Worm (Caenorhabditis elegans) whole organism, L1 larva: ENCODE data around the gene col-79.
A peak's percentile ranks its signal among the peaks of the same experiment; 100 is the strongest.

Experiments used
- C16A3.4 ChIP-seq: fragments of 150-350 bp; optimal IDR thresholded peaks from 2 replicates; lab custom pipeline; 2014; ENCODE audit warnings: missing biosample characterization, missing genetic modification characterization
- F16B12.6 ChIP-seq: fragments of 150-350 bp; optimal IDR thresholded peaks from 2 replicates; lab custom pipeline; 2014; ENCODE audit warnings: missing biosample characterization, missing genetic modification characterization
- Y116A8C.19 ChIP-seq: sonication (generic microtip); optimal IDR thresholded peaks from 2 replicates; lab custom pipeline; 2016; ENCODE audit warnings: missing compliant biosample characterization, missing genetic modification characterization, borderline replicate concordance
- aha-1 ChIP-seq: fragments of 150-350 bp; optimal IDR thresholded peaks from 2 replicates; lab custom pipeline; 2014; ENCODE audit warnings: missing biosample characterization, missing genetic modification characterization
- aly-2 ChIP-seq: fragments of 150-350 bp; optimal IDR thresholded peaks from 2 replicates; lab custom pipeline; 2014; ENCODE audit warnings: missing biosample characterization, missing genetic modification characterization
- ceh-82 ChIP-seq, 3 experiments: fragments of 150-350 bp in 1 of 3; sonication (generic microtip) in 2 of 3; optimal IDR thresholded peaks; 2 replicates each; lab custom pipeline; 2014 to 2017; ENCODE audit warnings: missing biosample characterization in 3 of 3, missing genetic modification characterization in 3 of 3
- ceh-90 ChIP-seq: sonication (generic microtip); optimal IDR thresholded peaks from 2 replicates; lab custom pipeline; 2016; ENCODE audit warnings: missing genetic modification characterization, missing compliant biosample characterization
- ces-1 ChIP-seq: fragments of 150-350 bp; optimal IDR thresholded peaks from 2 replicates; lab custom pipeline; 2014; ENCODE audit warnings: missing biosample characterization, missing genetic modification reagents, missing genetic modification characterization
- dpl-1 ChIP-seq, 3 experiments: fragments of 150-350 bp in 2 of 3; sonication (generic microtip) in 1 of 3; optimal IDR thresholded peaks; 2 replicates each; lab custom pipeline; 2014 to 2017; ENCODE audit warnings: missing biosample characterization in 3 of 3, missing genetic modification characterization in 3 of 3, missing genetic modification reagents in 3 of 3
- efl-1 ChIP-seq, 4 experiments: fragments of 150-350 bp; optimal IDR thresholded peaks in 3 of 4; peaks in 1 of 4; 1 replicate in 1 of 4; 2 replicates in 3 of 4; lab custom pipeline; 2014; ENCODE audit warnings: missing biosample characterization in 2 of 4, missing genetic modification characterization in 2 of 4, missing genetic modification reagents in 2 of 4
- efl-3 ChIP-seq: fragments of 200-800 bp; sonication (Bioruptor generic); optimal IDR thresholded peaks from 2 replicates; lab custom pipeline; 2018; ENCODE audit warnings: mild to moderate bottlenecking, missing genetic modification characterization, missing compliant biosample characterization
- egl-13 ChIP-seq: sonication (generic microtip); optimal IDR thresholded peaks from 2 replicates; lab custom pipeline; 2016; ENCODE audit warnings: missing genotype, missing genetic modification reagents, missing genetic modification characterization, missing compliant biosample characterization
- egl-27 ChIP-seq, 2 experiments: fragments of 150-350 bp in 1 of 2; sonication (generic microtip); optimal IDR thresholded peaks; 3 replicates each; lab custom pipeline; 2017 to 2018; ENCODE audit warnings: missing biosample characterization in 2 of 2, missing genetic modification characterization in 2 of 2, missing genetic modification reagents in 2 of 2
- elt-2 ChIP-seq: sonication (generic microtip); optimal IDR thresholded peaks from 2 replicates; lab custom pipeline; 2016; ENCODE audit warnings: missing genetic modification characterization, mild to moderate bottlenecking, inconsistent platforms, missing compliant biosample characterization, missing genetic modification reagents
- fkh-4 ChIP-seq: sonication (generic microtip); optimal IDR thresholded peaks from 2 replicates; lab custom pipeline; 2016; ENCODE audit warnings: missing compliant biosample characterization, missing genetic modification characterization, borderline replicate concordance
- fkh-8 ChIP-seq: sonication (generic microtip); optimal IDR thresholded peaks from 2 replicates; lab custom pipeline; 2016; ENCODE audit warnings: mild to moderate bottlenecking, missing genetic modification characterization, missing compliant biosample characterization
- grh-1 ChIP-seq: fragments of 200-800 bp; sonication (Bioruptor generic); IDR thresholded peaks from 2 replicates; pipeline ENCODE4 v1.3.6; 2022; ENCODE audit warnings: missing genetic modification reagents, missing genetic modification characterization, missing compliant biosample characterization
- hlh-17 ChIP-seq: fragments of 200-800 bp; sonication (Bioruptor generic); optimal IDR thresholded peaks from 2 replicates; lab custom pipeline; 2018; ENCODE audit warnings: missing genetic modification characterization, mild to moderate bottlenecking, missing compliant biosample characterization, moderate library complexity, borderline replicate concordance
- hpl-2 ChIP-seq: fragments of 150-350 bp; optimal IDR thresholded peaks from 2 replicates; lab custom pipeline; 2014; ENCODE audit warnings: missing biosample characterization, missing genetic modification reagents, missing genetic modification characterization
- jun-1 ChIP-seq: fragments of 150-350 bp; optimal IDR thresholded peaks from 2 replicates; lab custom pipeline; 2014; ENCODE audit warnings: missing biosample characterization, missing genetic modification reagents, missing genetic modification characterization
- lin-14 ChIP-seq: fragments of 200-800 bp; sonication (Bioruptor generic); optimal IDR thresholded peaks from 2 replicates; lab custom pipeline; 2018; ENCODE audit warnings: mild to moderate bottlenecking, missing genetic modification characterization, moderate library complexity, missing compliant biosample characterization
- lin-35 ChIP-seq, 2 experiments: fragments of 150-350 bp; optimal IDR thresholded peaks; 2 replicates each; lab custom pipeline; 2014; ENCODE audit warnings: missing biosample characterization in 2 of 2, missing genetic modification characterization in 2 of 2, missing genetic modification reagents in 2 of 2
- lsy-2 ChIP-seq, 2 experiments: fragments of 150-350 bp; optimal IDR thresholded peaks; 2 replicates each; lab custom pipeline; 2014; ENCODE audit warnings: missing biosample characterization in 2 of 2, missing genetic modification characterization in 2 of 2
- mdl-1 ChIP-seq, 2 experiments: fragments of 150-350 bp; optimal IDR thresholded peaks; 2 replicates each; lab custom pipeline; 2014 to 2017; ENCODE audit warnings: missing biosample characterization in 2 of 2, missing genetic modification characterization in 2 of 2, inconsistent platforms in 1 of 2
- nhr-11 ChIP-seq: fragments of 150-350 bp; optimal IDR thresholded peaks from 2 replicates; lab custom pipeline; 2014; ENCODE audit warnings: missing biosample characterization, missing genetic modification characterization
- nhr-12 ChIP-seq: sonication (generic microtip); optimal IDR thresholded peaks from 2 replicates; lab custom pipeline; 2017; ENCODE audit warnings: missing biosample characterization, missing genetic modification characterization
- nhr-19 ChIP-seq: fragments of 200-800 bp; sonication (Bioruptor generic); conservative IDR thresholded peaks from 2 replicates; pipeline ENCODE4 v1.3.6; 2022; ENCODE audit warnings: missing genetic modification characterization, missing compliant biosample characterization
- nhr-20 ChIP-seq: sonication (generic microtip); optimal IDR thresholded peaks from 2 replicates; lab custom pipeline; 2016; ENCODE audit warnings: mild to moderate bottlenecking, missing genetic modification characterization, missing compliant biosample characterization
- nhr-71 ChIP-seq: sonication (generic microtip); optimal IDR thresholded peaks from 2 replicates; lab custom pipeline; 2016; ENCODE audit warnings: mild to moderate bottlenecking, missing genetic modification characterization, moderate library complexity, missing compliant biosample characterization
- nhr-77 ChIP-seq: fragments of 150-350 bp; optimal IDR thresholded peaks from 2 replicates; lab custom pipeline; 2014; ENCODE audit warnings: missing biosample characterization, missing genetic modification characterization
- nhr-85 ChIP-seq: sonication (generic microtip); peaks from one replicate; lab custom pipeline; 2016; ENCODE audit warnings: missing genetic modification characterization, inconsistent platforms, missing compliant biosample characterization
- pqm-1 ChIP-seq: sonication (generic microtip); optimal IDR thresholded peaks from 3 replicates; lab custom pipeline; 2017; ENCODE audit warnings: missing biosample characterization, missing genetic modification characterization
- skn-1 ChIP-seq: fragments of 150-350 bp; optimal IDR thresholded peaks from 2 replicates; lab custom pipeline; 2014; ENCODE audit warnings: missing biosample characterization, missing genetic modification characterization
- snu-23 ChIP-seq: sonication (generic microtip); optimal IDR thresholded peaks from 2 replicates; lab custom pipeline; 2016; ENCODE audit warnings: missing genetic modification characterization, missing compliant biosample characterization
- sup-37 ChIP-seq: fragments of 200-800 bp; sonication (Bioruptor generic); optimal IDR thresholded peaks from 2 replicates; lab custom pipeline; 2018; ENCODE audit warnings: mild to moderate bottlenecking, missing genetic modification characterization, missing compliant biosample characterization
- unc-86 ChIP-seq: sonication (generic microtip); optimal IDR thresholded peaks from 2 replicates; lab custom pipeline; 2016; ENCODE audit warnings: missing genetic modification characterization, missing compliant biosample characterization
- zag-1 ChIP-seq: fragments of 150-350 bp; optimal IDR thresholded peaks from 2 replicates; lab custom pipeline; 2014; ENCODE audit warnings: missing biosample characterization, missing genetic modification characterization

col-79 gene

DNA sequence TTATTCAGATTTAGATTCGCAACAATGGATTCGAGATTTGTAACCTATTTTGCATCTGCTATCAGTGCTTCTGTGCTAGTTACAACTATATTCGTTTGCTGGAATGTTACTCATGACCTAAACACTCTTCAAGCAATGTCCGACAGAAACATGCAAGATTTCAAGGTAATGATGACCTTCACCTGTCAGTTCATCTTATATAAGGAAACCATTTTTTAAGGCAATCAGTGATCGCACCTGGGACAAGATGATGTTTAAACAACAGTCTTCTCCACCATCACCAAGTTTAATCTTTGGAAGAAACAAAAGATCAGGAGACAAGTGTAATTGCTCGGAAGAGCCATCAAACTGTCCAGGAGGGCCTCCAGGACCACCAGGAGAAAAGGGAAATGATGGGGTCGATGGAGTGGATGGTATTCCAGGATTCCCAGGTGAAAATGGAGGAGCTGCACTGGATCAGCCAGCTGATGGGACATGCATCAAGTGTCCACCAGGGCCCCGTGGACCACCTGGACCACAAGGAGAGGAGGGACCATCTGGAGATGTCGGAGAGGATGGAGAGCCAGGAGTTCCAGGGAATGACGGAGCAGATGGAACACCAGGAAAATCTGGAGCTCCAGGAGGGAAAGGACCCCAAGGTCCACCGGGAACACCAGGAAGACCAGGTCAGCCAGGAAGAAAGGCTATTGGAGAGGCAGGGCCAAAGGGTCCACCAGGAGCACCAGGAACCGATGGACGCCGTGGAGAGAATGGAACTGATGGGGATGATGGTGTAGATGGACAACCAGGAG is at the start of gene col-79:
Gene col-79, plus strand, starts transcription at position 20 of the 791 bp plus-strand sequence.
- TF ChIP-seq fkh-8 (tag; lab: Kevin White, UChicago) (no peak), jun-1 (tag; lab: Kevin White, UChicago) (no peak), C16A3.4 (no peak), ces-1 (GFP tag; lab: Kevin White, UChicago) (no peak), ceh-82 (tag; optimal IDR thresholded peaks at IDR 0.05; lab: Kevin White, UChicago) (no peak), nhr-20 (tag; lab: Kevin White, UChicago) (peak; percentile 37), lin-14 (GFP tag; lab: Kevin White, UChicago) (peak; percentile 26), aha-1 (tag; lab: Kevin White, UChicago) (no peak), nhr-85 (tag; lab: Kevin White, UChicago) (peak; percentile 76)
- TF ChIP-seq, all 84 proteins: peak for 3

DNA sequence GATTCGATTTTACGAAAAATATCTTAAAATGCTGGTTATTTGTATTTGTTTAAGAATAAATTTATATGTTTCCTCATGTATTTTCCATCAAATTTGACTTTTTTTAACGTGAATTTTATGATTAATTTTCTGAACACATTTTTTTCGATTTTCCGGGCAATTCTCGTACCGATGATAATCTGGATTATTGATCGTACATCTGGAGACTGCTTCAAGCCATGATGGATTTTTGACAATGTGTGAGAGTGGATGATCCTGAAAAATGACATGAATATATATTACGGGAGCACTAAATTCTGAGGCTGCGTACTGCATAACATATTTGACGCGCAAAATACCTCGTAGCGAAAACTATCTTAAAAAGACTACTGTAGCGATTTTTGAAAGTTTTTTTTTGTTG is 49.0 kb upstream of the col-79 start:
- TF ChIP-seq dpl-1 (GFP tag; optimal IDR thresholded peaks at IDR 0.05; lab: Kevin White, UChicago) = no peak
- TF ChIP-seq nhr-77 (tag; lab: Kevin White, UChicago) = no peak
- TF ChIP-seq nhr-71 (tag; lab: Kevin White, UChicago) = no peak
- TF ChIP-seq, all 84 proteins: peak for 0

DNA sequence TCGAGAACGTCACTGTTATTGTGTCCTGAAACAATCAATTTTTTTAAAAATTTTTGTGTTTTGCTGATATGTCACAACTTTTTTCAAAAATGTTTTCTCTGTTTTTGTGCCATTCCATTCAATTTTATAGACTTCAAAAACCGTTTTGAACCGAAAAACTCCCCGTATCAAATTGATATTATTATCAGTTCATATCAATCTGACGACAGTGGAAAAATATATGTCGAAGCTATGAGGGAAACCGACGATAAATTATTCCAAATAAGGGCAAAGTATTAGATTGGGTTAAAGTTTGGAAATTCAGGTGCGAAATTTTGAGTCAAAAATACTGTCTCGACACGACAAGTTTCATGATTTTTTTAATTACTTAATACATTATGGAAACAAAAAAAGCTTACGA is 47.0 kb upstream of the col-79 start:
- TF ChIP-seq hlh-17 (GFP tag; lab: Kevin White, UChicago) = no peak
- no peak for TF ChIP-seq lin-35 (GFP tag; optimal IDR thresholded peaks at IDR 0.05; lab: Kevin White, UChicago)
- TF ChIP-seq snu-23 (GFP tag; lab: Kevin White, UChicago) = no peak
- no peak for TF ChIP-seq nhr-12 (tag; lab: Kevin White, UChicago)
- peak; percentile 29 for TF ChIP-seq elt-2 (tag; lab: Kevin White, UChicago)
- TF ChIP-seq pqm-1 (tag; lab: Kevin White, UChicago) = no peak

DNA sequence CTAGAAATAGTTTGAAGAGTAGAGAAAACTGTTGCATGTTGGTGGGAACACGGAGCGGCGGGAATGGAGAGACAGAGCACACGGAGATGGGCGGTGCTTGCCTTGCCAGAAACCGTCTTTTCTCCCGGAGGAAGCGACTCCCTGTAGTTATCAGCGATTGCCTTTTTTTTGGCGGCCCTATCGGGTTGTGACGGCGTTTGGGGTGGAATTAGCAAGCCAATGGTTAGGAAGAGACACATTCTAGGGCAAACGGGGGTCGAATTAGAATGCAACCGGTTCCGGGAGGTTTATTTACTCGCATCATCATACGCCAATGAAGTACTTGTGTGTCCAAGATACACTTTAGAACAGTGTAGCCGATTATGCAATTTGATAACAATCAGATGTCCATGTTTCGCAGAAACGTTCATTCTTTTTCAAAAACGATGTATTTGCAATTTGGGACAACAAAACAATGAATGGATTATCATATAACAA is 45.7 kb upstream of the col-79 start, which contains the start of gene lact-3:
Gene lact-3, minus strand, starts transcription at position 51 of the 477 bp plus-strand sequence.
- TF ChIP-seq skn-1 (tag; lab: Kevin White, UChicago) (no peak), zag-1 (no peak), F16B12.6 (tag; lab: Kevin White, UChicago) (no peak), nhr-11 (no peak), dpl-1 (GFP tag; optimal IDR thresholded peaks at IDR 0.05; lab: Kevin White, UChicago) (no peak), ces-1 (GFP tag; lab: Kevin White, UChicago) (no peak), grh-1 (peak; percentile 36; the same call in 1 of the 2 replicates), ceh-90 (tag; lab: Kevin White, UChicago) (no peak), nhr-71 (tag; lab: Kevin White, UChicago) (peak; percentile 1), Y116A8C.19 (tag; lab: Kevin White, UChicago) (no peak), ceh-82 (tag; optimal IDR thresholded peaks at IDR 0.05; lab: Kevin White, UChicago) (no peak), efl-1 (optimal IDR thresholded peaks at IDR 0.05; lab: Kevin White, UChicago) (peak in 1 of 2 experiments; percentile 12), efl-1 (GFP tag; optimal IDR thresholded peaks at IDR 0.05 in 1 of 2; lab: Kevin White, UChicago) (no peak), lin-35 (GFP tag; optimal IDR thresholded peaks at IDR 0.05; lab: Kevin White, UChicago) (peak in 1 of 2 experiments; percentile 6), unc-86 (tag; lab: Kevin White, UChicago) (no peak), egl-27 (tag; optimal IDR thresholded peaks at IDR 0.05; lab: Kevin White, UChicago) (no peak), efl-3 (no peak), sup-37 (GFP tag; lab: Kevin White, UChicago) (no peak), fkh-4 (tag; lab: Kevin White, UChicago) (no peak), hpl-2 (GFP tag; lab: Kevin White, UChicago) (no peak), aly-2 (no peak), lsy-2 (tag; optimal IDR thresholded peaks at IDR 0.05; lab: Kevin White, UChicago) (peak in 1 of 2 experiments; percentile 22), mdl-1 (tag; optimal IDR thresholded peaks at IDR 0.05; lab: Kevin White, UChicago) (no peak), egl-13 (no peak), nhr-19 (GFP tag; lab: Robert Waterston, UW) (0 out of 2 replicates have a peak, but pooled peaks have one; percentile 7), elt-2 (tag; lab: Kevin White, UChicago) (no peak), lin-14 (GFP tag; lab: Kevin White, UChicago) (peak; percentile 15)
